Fruit fly (Drosophila melanogaster): ENCODE results near the gene toc.

The toc gene

DNA sequence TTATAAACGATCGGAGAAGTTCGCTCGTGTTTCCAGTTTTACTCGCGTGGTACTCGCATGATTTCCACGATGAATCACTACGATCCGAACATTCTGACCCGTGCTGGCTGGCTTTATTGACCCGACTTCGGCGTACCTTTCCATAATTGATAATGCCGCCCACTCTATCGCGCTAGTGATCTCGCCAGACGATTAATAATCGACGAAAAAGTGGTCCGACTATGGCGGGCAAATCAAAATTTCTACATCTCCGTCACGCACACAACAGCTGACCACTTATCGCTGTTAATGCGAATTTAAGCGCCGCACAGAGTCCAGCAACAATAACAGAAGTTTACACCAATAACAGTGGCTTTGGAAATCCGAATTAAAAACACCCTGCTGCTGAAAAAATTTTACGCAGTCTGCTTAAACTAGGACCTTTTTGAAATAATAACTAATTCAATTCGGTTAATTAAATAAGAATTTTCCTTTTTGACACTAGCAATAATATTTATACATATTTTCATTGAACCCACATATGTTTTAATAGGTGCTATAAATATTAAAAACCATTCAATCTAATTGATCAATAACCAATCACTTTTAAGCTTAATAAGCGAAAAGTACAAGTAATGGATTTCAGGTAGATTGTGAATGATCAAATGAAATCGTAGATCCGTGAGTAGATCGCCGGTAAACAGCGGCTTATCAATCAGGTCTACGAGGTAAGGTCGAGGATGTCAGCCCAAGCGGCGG is 88.7 kb downstream of the toc start (continued):
- TF ChIP-seq nmo (GFP tag; optimal IDR thresholded peaks at IDR 0.05) = peak; percentile 56
- TF ChIP-seq run (tag; optimal IDR thresholded peaks at IDR 0.05) = no peak
- no peak for TF ChIP-seq CG1832 (GFP tag; optimal IDR thresholded peaks at IDR 0.05)
- TF ChIP-seq CG6175 (GFP tag; IDR thresholded peaks at IDR 0.05) = no peak
- TF ChIP-seq BtbVII (GFP tag; optimal IDR thresholded peaks at IDR 0.05) = peak; percentile 14
- no peak for TF ChIP-seq CG4854 (GFP tag; optimal IDR thresholded peaks at IDR 0.05)
- TF ChIP-seq Awh (GFP tag; IDR thresholded peaks at IDR 0.05) = no peak
- no peak for TF ChIP-seq Side (GFP tag; optimal IDR thresholded peaks at IDR 0.05)
- no peak for TF ChIP-seq ewg (GFP tag; optimal IDR thresholded peaks at IDR 0.05)
- TF ChIP-seq inv (GFP tag; IDR thresholded peaks at IDR 0.05; ENCODE audit: partially characterized antibody) = no peak
- TF ChIP-seq gfzf (GFP tag; optimal IDR thresholded peaks at IDR 0.05) = peak; percentile 46
- TF ChIP-seq pb (GFP tag; optimal IDR thresholded peaks at IDR 0.05) = no peak
- TF ChIP-seq usp (GFP tag; optimal IDR thresholded peaks at IDR 0.05) = no peak
- TF ChIP-seq abd-A (tag; optimal IDR thresholded peaks at IDR 0.05) = no peak
- TF ChIP-seq CG1529 (GFP tag; optimal IDR thresholded peaks at IDR 0.05) = no peak
- TF ChIP-seq CG30403 (GFP tag; optimal IDR thresholded peaks at IDR 0.05) = peak; percentile 70
- no peak for TF ChIP-seq danr (GFP tag; IDR thresholded peaks at IDR 0.05)
- no peak for TF ChIP-seq fru (optimal IDR thresholded peaks at IDR 0.05)
- TF ChIP-seq repo (GFP tag; optimal IDR thresholded peaks at IDR 0.05) = no peak
- no peak for TF ChIP-seq CG4360 (GFP tag; IDR thresholded peaks at IDR 0.05)
- peak; percentile 37 for TF ChIP-seq Dip3 (GFP tag; optimal IDR thresholded peaks at IDR 0.05)
- no peak for TF ChIP-seq CG14441 (GFP tag; IDR thresholded peaks at IDR 0.05)
- no peak for TF ChIP-seq cato (GFP tag; optimal IDR thresholded peaks at IDR 0.05; ENCODE audit: borderline replicate concordance)
- no peak for TF ChIP-seq Elba2 (GFP tag; optimal IDR thresholded peaks at IDR 0.05)
- TF ChIP-seq Hr78 (GFP tag; optimal IDR thresholded peaks at IDR 0.05) = peak in 1 of 2 experiments; percentile 6
- TF ChIP-seq ash1 (GFP tag; optimal IDR thresholded peaks at IDR 0.05) = no peak
- no peak for TF ChIP-seq yki (optimal IDR thresholded peaks at IDR 0.05)
- TF ChIP-seq zen (tag; optimal IDR thresholded peaks at IDR 0.05) = no peak
- TF ChIP-seq CG3838 (GFP tag; optimal IDR thresholded peaks at IDR 0.05) = no peak
- TF ChIP-seq Dek (tag; optimal IDR thresholded peaks at IDR 0.05) = peak; percentile 28
- no peak for TF ChIP-seq Sox102F (GFP tag; optimal IDR thresholded peaks at IDR 0.05)
- TF ChIP-seq CG15514 (GFP tag; optimal IDR thresholded peaks at IDR 0.05) = no peak
- TF ChIP-seq sens-2 (GFP tag; IDR thresholded peaks at IDR 0.05) = no peak
- peak; percentile 41; the same call in 2 of the 3 replicates for TF ChIP-seq Mrtf (GFP tag; IDR thresholded peaks at IDR 0.05)
- TF ChIP-seq CG6813 (GFP tag; optimal IDR thresholded peaks at IDR 0.05) = no peak
- TF ChIP-seq eyg (GFP tag; optimal IDR thresholded peaks at IDR 0.05) = no peak
- peak; percentile 48 for TF ChIP-seq CG31441 (GFP tag; IDR thresholded peaks at IDR 0.05)
- TF ChIP-seq Bteb2 (GFP tag; optimal IDR thresholded peaks at IDR 0.05) = no peak
- TF ChIP-seq Ssrp (tag; optimal IDR thresholded peaks at IDR 0.05) = peak; percentile 33
- TF ChIP-seq Taf1 (GFP tag; IDR thresholded peaks at IDR 0.05) = no peak
- no peak for TF ChIP-seq vfl (GFP tag; optimal IDR thresholded peaks at IDR 0.05)
- no peak for TF ChIP-seq salm (tag; optimal IDR thresholded peaks at IDR 0.05)
- TF ChIP-seq lab (GFP tag; optimal IDR thresholded peaks at IDR 0.05) = peak; percentile 51
- TF ChIP-seq Mes4 (GFP tag; optimal IDR thresholded peaks at IDR 0.05) = no peak
- no peak for TF ChIP-seq rib (GFP tag; IDR thresholded peaks at IDR 0.05)
- TF ChIP-seq Atf-2 (GFP tag; optimal IDR thresholded peaks at IDR 0.05) = peak; percentile 33
- peak; percentile 75 for TF ChIP-seq row (GFP tag; IDR thresholded peaks at IDR 0.05)
- no peak for TF ChIP-seq Xrp1 (GFP tag; IDR thresholded peaks at IDR 0.05)
- peak; percentile 56 for TF ChIP-seq CG9437 (GFP tag; optimal IDR thresholded peaks at IDR 0.05)
- no peak for TF ChIP-seq CG8359 (GFP tag; optimal IDR thresholded peaks at IDR 0.05; ENCODE audit: borderline replicate concordance)
- no peak for TF ChIP-seq insv (GFP tag; optimal IDR thresholded peaks at IDR 0.05)
